Worm (Caenorhabditis elegans) whole organism, late embryonic: ENCODE data around the gene nas-8.

Experiments used
- ceh-30 ChIP-seq: fragments of 150-350 bp; optimal IDR thresholded peaks from 2 replicates; lab custom pipeline; 2014; ENCODE audit warnings: missing biosample characterization, missing genetic modification characterization
- dmd-4 ChIP-seq: sonication (generic microtip); optimal IDR thresholded peaks from 2 replicates; lab custom pipeline; 2016; ENCODE audit warnings: borderline replicate concordance, missing genetic modification characterization, missing compliant biosample characterization
- fkh-10 ChIP-seq: fragments of 150-350 bp; optimal IDR thresholded peaks from 2 replicates; lab custom pipeline; 2014; ENCODE audit warnings: missing biosample characterization, missing genetic modification reagents, missing genetic modification characterization
- hlh-30 ChIP-seq: sonication (generic microtip); optimal IDR thresholded peaks from 2 replicates; lab custom pipeline; 2017; ENCODE audit warnings: antibody characterized with exemption, missing genetic modification characterization, missing compliant biosample characterization; ENCODE audit not compliant: insufficient read depth
- hlh-6 ChIP-seq: sonication (generic microtip); optimal IDR thresholded peaks from 2 replicates; lab custom pipeline; 2016; ENCODE audit warnings: missing genotype, missing genetic modification characterization, missing compliant biosample characterization
- madf-2 ChIP-seq: sonication (generic microtip); optimal IDR thresholded peaks from 2 replicates; lab custom pipeline; 2017; ENCODE audit warnings: missing genetic modification characterization, missing compliant biosample characterization
- nhr-232 ChIP-seq: sonication (generic microtip); optimal IDR thresholded peaks from 2 replicates; lab custom pipeline; 2016; ENCODE audit warnings: missing genetic modification characterization, missing compliant biosample characterization
- pqm-1 ChIP-seq: sonication (generic microtip); optimal IDR thresholded peaks from 2 replicates; lab custom pipeline; 2016; ENCODE audit warnings: missing genetic modification characterization, missing compliant biosample characterization
- pros-1 ChIP-seq: fragments of 150-350 bp; optimal IDR thresholded peaks from 2 replicates; lab custom pipeline; 2014; ENCODE audit warnings: missing biosample characterization, missing genetic modification reagents, missing genetic modification characterization
- ttx-3 ChIP-seq: sonication (generic microtip); optimal IDR thresholded peaks from 2 replicates; lab custom pipeline; 2016; ENCODE audit warnings: missing genetic modification reagents, missing genetic modification characterization, missing compliant biosample characterization
- unc-55 ChIP-seq: sonication (generic microtip); optimal IDR thresholded peaks from 2 replicates; lab custom pipeline; 2017; ENCODE audit warnings: missing biosample characterization, missing genetic modification reagents, missing genetic modification characterization

- TF ChIP-seq pqm-1 (tag; lab: Kevin White, UChicago) (no peak), dmd-4 (tag; lab: Kevin White, UChicago) (no peak), unc-55 (GFP tag; lab: Kevin White, UChicago) (no peak), ttx-3 (no peak), ceh-30 (no peak), pros-1 (tag; lab: Kevin White, UChicago) (no peak), nhr-232 (tag; lab: Kevin White, UChicago) (no peak), hlh-6 (no peak), madf-2 (no peak), fkh-10 (GFP tag; lab: Kevin White, UChicago) (no peak), hlh-30 (tag; lab: Kevin White, UChicago) (no peak)
Measured at ce11 chrIV:7121313-7122055, 6.8 kb downstream of the nas-8 start, which contains the start of the genes C34D4.10 and str-48.
